Worm (Caenorhabditis elegans) whole organism, L2 larva: ENCODE measurements around the gene Y46G5A.15.

Source experiments
- C34F6.9 ChIP-seq: fragments of 150-350 bp; optimal IDR thresholded peaks from 2 replicates; lab custom pipeline; 2014; ENCODE audit warnings: missing biosample characterization, missing genetic modification characterization
- R02D3.7 ChIP-seq: fragments of 150-350 bp; optimal IDR thresholded peaks from 2 replicates; lab custom pipeline; 2014; ENCODE audit warnings: missing biosample characterization, missing genetic modification characterization
- Y55F3AM.14 ChIP-seq: fragments of 200-800 bp; sonication (Bioruptor generic); optimal IDR thresholded peaks from 2 replicates; lab custom pipeline; 2018; ENCODE audit warnings: mild to moderate bottlenecking, missing genetic modification characterization, missing compliant biosample characterization
- ZK546.5 ChIP-seq: sonication (generic microtip); optimal IDR thresholded peaks from 2 replicates; lab custom pipeline; 2017; ENCODE audit warnings: missing biosample characterization, missing genetic modification characterization
- aly-2 ChIP-seq: fragments of 150-350 bp; optimal IDR thresholded peaks from 2 replicates; lab custom pipeline; 2014; ENCODE audit warnings: missing biosample characterization, missing genetic modification characterization
- ama-1 ChIP-seq: fragments of 150-350 bp; optimal IDR thresholded peaks from 2 replicates; lab custom pipeline; 2018; ENCODE audit warnings: inconsistent platforms
- ceh-16 ChIP-seq: fragments of 150-350 bp; optimal IDR thresholded peaks from 2 replicates; lab custom pipeline; 2014; ENCODE audit warnings: missing biosample characterization, missing genetic modification characterization
- ceh-82 ChIP-seq: fragments of 150-350 bp; optimal IDR thresholded peaks from 2 replicates; lab custom pipeline; 2014; ENCODE audit warnings: missing biosample characterization, missing genetic modification characterization
- crh-2 ChIP-seq: sonication (generic microtip); optimal IDR thresholded peaks from 2 replicates; lab custom pipeline; 2017; ENCODE audit warnings: missing biosample characterization, missing genetic modification characterization
- dmd-4 ChIP-seq: sonication (generic microtip); optimal IDR thresholded peaks from 2 replicates; lab custom pipeline; 2017; ENCODE audit warnings: missing biosample characterization, missing genetic modification characterization
- egl-27 ChIP-seq: sonication (generic microtip); optimal IDR thresholded peaks from 3 replicates; lab custom pipeline; 2017; ENCODE audit warnings: missing biosample characterization, missing genetic modification reagents, missing genetic modification characterization
- elt-3 ChIP-seq: sonication (generic microtip); optimal IDR thresholded peaks from 2 replicates; lab custom pipeline; 2017; ENCODE audit warnings: missing biosample characterization, missing genetic modification characterization
- fos-1 ChIP-seq: fragments of 150-350 bp; optimal IDR thresholded peaks from 2 replicates; lab custom pipeline; 2014; ENCODE audit warnings: missing biosample characterization, missing genetic modification characterization
- gmeb-1 ChIP-seq: fragments of 150-350 bp; optimal IDR thresholded peaks from 2 replicates; lab custom pipeline; 2014; ENCODE audit warnings: missing biosample characterization, missing genetic modification characterization
- lin-11 ChIP-seq: fragments of 150-350 bp; sonication (generic microtip); optimal IDR thresholded peaks from 2 replicates; lab custom pipeline; 2014; ENCODE audit warnings: missing biosample characterization, missing genetic modification characterization, inconsistent platforms, mixed read lengths
- lin-39 ChIP-seq: fragments of 150-350 bp; optimal IDR thresholded peaks from 2 replicates; lab custom pipeline; 2014; ENCODE audit warnings: missing biosample characterization, missing genetic modification reagents, missing genetic modification characterization
- lsy-2 ChIP-seq, 2 experiments: fragments of 150-350 bp in 1 of 2; sonication (generic microtip) in 1 of 2; optimal IDR thresholded peaks; 2 replicates each; lab custom pipeline; 2014 to 2017; ENCODE audit warnings: missing biosample characterization in 2 of 2, missing genetic modification characterization in 2 of 2
- mab-5 ChIP-seq: fragments of 150-350 bp; optimal IDR thresholded peaks from 2 replicates; lab custom pipeline; 2014; ENCODE audit warnings: missing biosample characterization, missing genetic modification characterization
- mbf-1 ChIP-seq: sonication (generic microtip); optimal IDR thresholded peaks from 2 replicates; lab custom pipeline; 2017; ENCODE audit warnings: missing biosample characterization, missing genetic modification characterization
- mdl-1 ChIP-seq, 2 experiments: fragments of 150-350 bp in 1 of 2; sonication (generic microtip) in 1 of 2; optimal IDR thresholded peaks; 2 replicates each; lab custom pipeline; 2017; ENCODE audit warnings: missing biosample characterization in 2 of 2, missing genetic modification characterization in 2 of 2
- nhr-10 ChIP-seq: sonication (generic microtip); optimal IDR thresholded peaks from 2 replicates; lab custom pipeline; 2017; ENCODE audit warnings: missing biosample characterization, missing genetic modification characterization
- nhr-11 ChIP-seq: fragments of 150-350 bp; optimal IDR thresholded peaks from 2 replicates; lab custom pipeline; 2014; ENCODE audit warnings: missing biosample characterization, missing genetic modification characterization
- nhr-12 ChIP-seq: fragments of 150-350 bp; optimal IDR thresholded peaks from 2 replicates; lab custom pipeline; 2014; ENCODE audit warnings: missing biosample characterization, missing genetic modification characterization
- nhr-129 ChIP-seq: fragments of 150-350 bp; optimal IDR thresholded peaks from 2 replicates; lab custom pipeline; 2014; ENCODE audit warnings: missing biosample characterization, missing genetic modification characterization
- nhr-21 ChIP-seq: fragments of 150-350 bp; optimal IDR thresholded peaks from 2 replicates; lab custom pipeline; 2014; ENCODE audit warnings: missing biosample characterization, missing genetic modification characterization
- nhr-23 ChIP-seq: fragments of 150-350 bp; optimal IDR thresholded peaks from 2 replicates; lab custom pipeline; 2014; ENCODE audit warnings: missing biosample characterization, missing genetic modification reagents, missing genetic modification characterization
- nhr-25 ChIP-seq: fragments of 150-350 bp; sonication (generic microtip); optimal IDR thresholded peaks from 3 replicates; lab custom pipeline; 2014; ENCODE audit warnings: missing biosample characterization, missing genetic modification characterization
- nhr-6 ChIP-seq: fragments of 150-350 bp; optimal IDR thresholded peaks from 2 replicates; lab custom pipeline; 2014; ENCODE audit warnings: missing biosample characterization, missing genetic modification characterization
- peb-1 ChIP-seq: fragments of 150-350 bp; optimal IDR thresholded peaks from 2 replicates; lab custom pipeline; 2014; ENCODE audit warnings: missing biosample characterization, missing genetic modification characterization
- sem-4 ChIP-seq: fragments of 150-350 bp; optimal IDR thresholded peaks from 2 replicates; lab custom pipeline; 2014; ENCODE audit warnings: missing biosample characterization, missing genetic modification reagents, missing genetic modification characterization
- sma-3 ChIP-seq: sonication (generic microtip); optimal IDR thresholded peaks from 2 replicates; lab custom pipeline; 2016; ENCODE audit warnings: missing genetic modification reagents, missing genetic modification characterization, missing compliant biosample characterization
- unc-39 ChIP-seq: fragments of 150-350 bp; optimal IDR thresholded peaks from 2 replicates; lab custom pipeline; 2014; ENCODE audit warnings: missing biosample characterization, missing genetic modification characterization
- unc-55 ChIP-seq: fragments of 150-350 bp; sonication (generic microtip); optimal IDR thresholded peaks from 3 replicates; lab custom pipeline; 2014; ENCODE audit warnings: missing biosample characterization, missing genetic modification reagents, missing genetic modification characterization
- unc-62 ChIP-seq: fragments of 150-350 bp; optimal IDR thresholded peaks from 2 replicates; lab custom pipeline; 2014; ENCODE audit warnings: missing biosample characterization, missing genetic modification reagents, missing genetic modification characterization
- zag-1 ChIP-seq: fragments of 150-350 bp; optimal IDR thresholded peaks from 2 replicates; lab custom pipeline; 2014; ENCODE audit warnings: missing biosample characterization, missing genetic modification characterization
- ztf-1 ChIP-seq: fragments of 200-800 bp; sonication (Bioruptor generic); conservative IDR thresholded peaks from 2 replicates; pipeline ENCODE4 v1.3.6; 2022; ENCODE audit warnings: missing genetic modification characterization, missing compliant biosample characterization
- ztf-4 ChIP-seq: fragments of 150-350 bp; optimal IDR thresholded peaks from 2 replicates; lab custom pipeline; 2014; ENCODE audit warnings: missing biosample characterization, missing genetic modification characterization

Y46G5A.15 gene

ce11 chrII:12785391-12785790 is at the start of gene Y46G5A.15:
Gene Y46G5A.15, minus strand, starts transcription at chrII:12785416.
- peak; percentile 9 for TF ChIP-seq unc-55 (GFP tag; lab: Kevin White, UChicago)
- TF ChIP-seq dmd-4 = no peak
- TF ChIP-seq ZK546.5 = no peak
- TF ChIP-seq nhr-12 (tag; lab: Kevin White, UChicago) = no peak
- TF ChIP-seq mdl-1 (tag; optimal IDR thresholded peaks at IDR 0.05; lab: Kevin White, UChicago) = peak in 1 of 2 experiments; percentile 1
- no peak for TF ChIP-seq nhr-21 (tag; lab: Kevin White, UChicago)
- TF ChIP-seq mbf-1 (tag; lab: Kevin White, UChicago) = no peak
- TF ChIP-seq lin-11 = no peak
- TF ChIP-seq lin-39 = no peak
- TF ChIP-seq ztf-1 (GFP tag; lab: Robert Waterston, UW) = no peak
- TF ChIP-seq sma-3 (GFP tag; lab: Kevin White, UChicago) = no peak
- TF ChIP-seq ceh-82 (tag; lab: Kevin White, UChicago) = no peak

- TF ChIP-seq R02D3.7 (no peak), mdl-1 (tag; optimal IDR thresholded peaks at IDR 0.05; lab: Kevin White, UChicago) (no peak)
Measured at ce11 chrII:12830347-12830746, 45.1 kb upstream of the Y46G5A.15 start, which contains the start of gene bcmo-1. Gene bcmo-1, plus strand, starts transcription at chrII:12830676.

ce11 chrII:12828863-12829262 is 43.6 kb upstream of the Y46G5A.15 start, which contains the start of gene Y46G5A.23:
Gene Y46G5A.23, minus strand, starts transcription at chrII:12828963.
- TF ChIP-seq ztf-1 (GFP tag; lab: Robert Waterston, UW) (no peak), nhr-11 (tag; lab: Kevin White, UChicago) (no peak), fos-1 (tag; lab: Kevin White, UChicago) (no peak), aly-2 (no peak), nhr-129 (tag; lab: Kevin White, UChicago) (no peak), lsy-2 (tag; optimal IDR thresholded peaks at IDR 0.05; lab: Kevin White, UChicago) (no peak), C34F6.9 (tag; lab: Kevin White, UChicago) (no peak), mab-5 (tag; lab: Kevin White, UChicago) (no peak), ceh-16 (no peak), ZK546.5 (no peak), Y55F3AM.14 (GFP tag; lab: Kevin White, UChicago) (no peak), egl-27 (tag; lab: Kevin White, UChicago) (no peak), nhr-21 (tag; lab: Kevin White, UChicago) (no peak), zag-1 (tag; lab: Kevin White, UChicago) (no peak)

- TF ChIP-seq R02D3.7 (no peak), nhr-10 (tag; lab: Kevin White, UChicago) (no peak), fos-1 (tag; lab: Kevin White, UChicago) (no peak), egl-27 (tag; lab: Kevin White, UChicago) (no peak), unc-39 (tag; lab: Kevin White, UChicago) (no peak), lsy-2 (tag; optimal IDR thresholded peaks at IDR 0.05; lab: Kevin White, UChicago) (no peak), Y55F3AM.14 (GFP tag; lab: Kevin White, UChicago) (no peak), nhr-6 (tag; lab: Kevin White, UChicago) (no peak), ceh-82 (tag; lab: Kevin White, UChicago) (no peak), elt-3 (tag; lab: Kevin White, UChicago) (no peak), unc-55 (GFP tag; lab: Kevin White, UChicago) (no peak), ceh-16 (no peak), lin-39 (no peak), sma-3 (GFP tag; lab: Kevin White, UChicago) (no peak), peb-1 (tag; lab: Kevin White, UChicago) (no peak), sem-4 (tag; lab: Kevin White, UChicago) (no peak), aly-2 (no peak), ama-1 (no peak), nhr-23 (tag; lab: Kevin White, UChicago) (no peak)
- TF ChIP-seq, all 48 proteins: peak for 0
Measured at ce11 chrII:12826752-12827151, 41.5 kb upstream of the Y46G5A.15 start, which contains the start of gene Y46G5A.38. Gene Y46G5A.38, plus strand, starts transcription at chrII:12827052.

ce11 chrII:12824463-12824862 is 39.2 kb upstream of the Y46G5A.15 start:
- TF ChIP-seq fos-1 (tag; lab: Kevin White, UChicago) (no peak), nhr-6 (tag; lab: Kevin White, UChicago) (no peak), crh-2 (no peak), ztf-4 (no peak), aly-2 (no peak), mdl-1 (tag; optimal IDR thresholded peaks at IDR 0.05; lab: Kevin White, UChicago) (no peak), nhr-25 (tag; lab: Kevin White, UChicago) (no peak), dmd-4 (no peak), gmeb-1 (tag; lab: Kevin White, UChicago) (no peak), elt-3 (tag; lab: Kevin White, UChicago) (no peak), ceh-16 (no peak), unc-62 (GFP tag; lab: Kevin White, UChicago) (no peak)
